Fruit fly (Drosophila melanogaster): ENCODE results near the gene wake.

Gene wake

dm6 chr3R:22626842-22627392 is 12.7 kb upstream of the wake start (continued):
- TF ChIP-seq HmgD (GFP tag; optimal IDR thresholded peaks at IDR 0.05) (no peak), nom (GFP tag; optimal IDR thresholded peaks at IDR 0.05) (peak; percentile 97), ac (GFP tag; optimal IDR thresholded peaks at IDR 0.05) (peak; percentile 9), lilli (GFP tag; optimal IDR thresholded peaks at IDR 0.05) (no peak), BtbVII (GFP tag; optimal IDR thresholded peaks at IDR 0.05) (peak; percentile 47), E2f2 (GFP tag; IDR thresholded peaks at IDR 0.05) (peak; percentile 27; the same call in 1 of the 2 replicates), schlank (tag; optimal IDR thresholded peaks at IDR 0.05) (peak; percentile 63), CG11247 (GFP tag; IDR thresholded peaks at IDR 0.05) (no peak), CG8924 (tag; optimal IDR thresholded peaks at IDR 0.05) (peak; percentile 61), az2 (GFP tag; optimal IDR thresholded peaks at IDR 0.05) (no peak), Abd-B (GFP tag; optimal IDR thresholded peaks at IDR 0.05) (no peak), CG16813 (GFP tag; IDR thresholded peaks at IDR 0.05; ENCODE audit: partially characterized antibody) (no peak), hkb (optimal IDR thresholded peaks at IDR 0.05) (no peak), hkb (GFP tag; IDR thresholded peaks at IDR 0.05) (peak; percentile 68), CG7786 (GFP tag; optimal IDR thresholded peaks at IDR 0.05) (peak; percentile 36), CG9876 (GFP tag; optimal IDR thresholded peaks at IDR 0.05) (no peak), CrebB (tag; optimal IDR thresholded peaks at IDR 0.05) (peak; percentile 79), danr (GFP tag; IDR thresholded peaks at IDR 0.05) (no peak), CG17359 (tag; optimal IDR thresholded peaks at IDR 0.05) (peak; percentile 37), CG10462 (GFP tag; optimal IDR thresholded peaks at IDR 0.05) (no peak), Chrac-16 (GFP tag; optimal IDR thresholded peaks at IDR 0.05) (no peak), CG2678 (tag; optimal IDR thresholded peaks at IDR 0.05) (peak; percentile 63), CG16863 (GFP tag; optimal IDR thresholded peaks at IDR 0.05) (peak; percentile 46), pho (GFP tag; optimal IDR thresholded peaks at IDR 0.05) (no peak), CG30020 (tag; optimal IDR thresholded peaks at IDR 0.05) (no peak), Dek (tag; optimal IDR thresholded peaks at IDR 0.05) (peak; percentile 36), ham (GFP tag; IDR thresholded peaks at IDR 0.05) (no peak), CG3838 (GFP tag; optimal IDR thresholded peaks at IDR 0.05) (no peak), MTF-1 (GFP tag; optimal IDR thresholded peaks at IDR 0.05; ENCODE audit: borderline replicate concordance) (peak; percentile 57), Oli (tag; optimal IDR thresholded peaks at IDR 0.05) (no peak), CG6272 (GFP tag; IDR thresholded peaks at IDR 0.05) (no peak), trem (tag; optimal IDR thresholded peaks at IDR 0.05) (no peak), CG5180 (GFP tag; optimal IDR thresholded peaks at IDR 0.05) (peak; percentile 33), CG33213 (GFP tag; optimal IDR thresholded peaks at IDR 0.05) (peak; percentile 7), CG17385 (GFP tag; optimal IDR thresholded peaks at IDR 0.05) (peak; percentile 14), Lhr (GFP tag; optimal IDR thresholded peaks at IDR 0.05) (no peak), crp (GFP tag; optimal IDR thresholded peaks at IDR 0.05) (peak in 1 of 2 experiments; percentile 61), sim (GFP tag; IDR thresholded peaks at IDR 0.05) (no peak), pnt (GFP tag; optimal IDR thresholded peaks at IDR 0.05) (no peak), pzg (GFP tag; optimal IDR thresholded peaks at IDR 0.05) (no peak), Nf-YA (GFP tag; IDR thresholded peaks at IDR 0.05) (peak; percentile 56; the same call in 1 of the 2 replicates), Bgb (GFP tag; IDR thresholded peaks at IDR 0.05; ENCODE audit: partially characterized antibody) (peak; percentile 17; the same call in 1 of the 2 replicates), CG43689 (GFP tag; IDR thresholded peaks at IDR 0.05) (no peak), CG12744 (GFP tag; optimal IDR thresholded peaks at IDR 0.05) (peak; percentile 56), Atf6 (GFP tag; IDR thresholded peaks at IDR 0.05) (peak; percentile 82), CG30431 (GFP tag; optimal IDR thresholded peaks at IDR 0.05) (no peak), Hmx (GFP tag; optimal IDR thresholded peaks at IDR 0.05) (no peak), Taf1 (GFP tag; IDR thresholded peaks at IDR 0.05) (no peak), hth (optimal IDR thresholded peaks at IDR 0.05) (no peak), CG14050 (GFP tag; IDR thresholded peaks at IDR 0.05) (no peak), CG18262 (tag; optimal IDR thresholded peaks at IDR 0.05) (peak; percentile 16)
